Fruit fly (Drosophila melanogaster) whole organism, embryonic: ENCODE results near the gene CG15767.

Experiments used
- Awh ChIP-seq: fragments of 200-800 bp; sonication (Bioruptor generic); IDR thresholded peaks from 2 replicates; pipeline ENCODE4, ENCODE4 v1.3.6; 2022; ENCODE audit warnings: missing biosample characterization, missing genetic modification characterization
- Blimp-1 ChIP-seq: fragments of 200-800 bp; sonication (Bioruptor generic); optimal IDR thresholded peaks from 3 replicates; lab custom pipeline; 2018; ENCODE audit warnings: missing biosample characterization, missing genetic modification characterization, mild to moderate bottlenecking, moderate library complexity, missing genetic modification reagents
- CG10979 ChIP-seq: fragments of 200-800 bp; sonication (Bioruptor generic); optimal IDR thresholded peaks from 2 replicates; lab custom pipeline; 2018; ENCODE audit warnings: missing biosample characterization, mild to moderate bottlenecking, missing genetic modification characterization, moderate library complexity
- CG11695 ChIP-seq: fragments of 200-800 bp; sonication (Bioruptor generic); IDR thresholded peaks from 3 replicates; pipeline ENCODE4 v1.3.6; 2022; ENCODE audit warnings: missing biosample characterization, missing genetic modification characterization
- CG12155 ChIP-seq: fragments of 200-800 bp; sonication (Bioruptor generic); optimal IDR thresholded peaks from 3 replicates; lab custom pipeline; 2016; ENCODE audit warnings: missing biosample characterization, missing genetic modification characterization
- CG13775 ChIP-seq: fragments of 200-800 bp; sonication (Bioruptor generic); optimal IDR thresholded peaks from 3 replicates; lab custom pipeline; 2017; ENCODE audit warnings: missing biosample characterization, mild to moderate bottlenecking, missing genetic modification characterization
- CG15479 ChIP-seq: fragments of 200-800 bp; sonication (Bioruptor generic); optimal IDR thresholded peaks from 3 replicates; lab custom pipeline; 2019; ENCODE audit warnings: missing biosample characterization, mild to moderate bottlenecking, missing genetic modification characterization, moderate library complexity
- CG16863 ChIP-seq: fragments of 200-800 bp; sonication (Bioruptor generic); optimal IDR thresholded peaks from 3 replicates; lab custom pipeline; 2016; ENCODE audit warnings: missing biosample characterization, missing genetic modification characterization
- CG18599 ChIP-seq: fragments of 200-800 bp; sonication (Bioruptor generic); optimal IDR thresholded peaks from 3 replicates; lab custom pipeline; 2017; ENCODE audit warnings: missing biosample characterization, missing genetic modification characterization, mild to moderate bottlenecking, moderate library complexity, missing genetic modification reagents
- CG3995 ChIP-seq: fragments of 200-800 bp; sonication (Bioruptor generic); optimal IDR thresholded peaks from 3 replicates; lab custom pipeline; 2016; ENCODE audit warnings: missing biosample characterization, missing genetic modification characterization
- CG6689 ChIP-seq: fragments of 200-800 bp; sonication (Bioruptor generic); IDR thresholded peaks from 2 replicates; pipeline ENCODE4 v1.3.6; 2022; ENCODE audit warnings: missing biosample characterization, missing genetic modification characterization
- CG9215 ChIP-seq: fragments of 200-800 bp; sonication (Bioruptor generic); IDR thresholded peaks from 2 replicates; pipeline ENCODE4 v1.3.6; 2022; ENCODE audit warnings: missing biosample characterization, missing genetic modification characterization
- CHES-1-like ChIP-seq: fragments of 200-800 bp; sonication (Bioruptor generic); optimal IDR thresholded peaks from 2 replicates; lab custom pipeline; 2016; ENCODE audit warnings: missing biosample characterization, missing genetic modification characterization
- CrebB ChIP-seq: fragments of 200-800 bp; sonication (Bioruptor generic); optimal IDR thresholded peaks from 3 replicates; lab custom pipeline; 2018; ENCODE audit warnings: missing biosample characterization, mild to moderate bottlenecking, missing genetic modification characterization
- D ChIP-seq, 2 experiments: fragments of 200-800 bp in 1 of 2; fragments of >200 bp in 1 of 2; sonication (Bioruptor generic) in 1 of 2; optimal IDR thresholded peaks; 2 replicates in 1 of 2; 3 replicates in 1 of 2; lab custom pipeline; 2017; ENCODE audit warnings: mild to moderate bottlenecking in 1 of 2, missing biosample characterization in 1 of 2, missing genetic modification characterization in 1 of 2, missing genetic modification reagents in 1 of 2
- D19B ChIP-seq: fragments of 200-800 bp; sonication (Bioruptor generic); optimal IDR thresholded peaks from 2 replicates; lab custom pipeline; 2017; ENCODE audit warnings: missing biosample characterization, mild to moderate bottlenecking, missing genetic modification characterization
- Deaf1 ChIP-seq: fragments of 200-800 bp; optimal IDR thresholded peaks from 3 replicates; lab custom pipeline; 2019; ENCODE audit warnings: missing biosample characterization, mild to moderate bottlenecking, missing genetic modification characterization, moderate library complexity
- Drgx ChIP-seq: fragments of 200-800 bp; sonication (Bioruptor generic); IDR thresholded peaks from 2 replicates; pipeline ENCODE4 v1.3.6; 2022; ENCODE audit warnings: missing biosample characterization, missing genetic modification characterization
- Ets65A ChIP-seq: fragments of 200-800 bp; sonication (Bioruptor generic); peaks from one replicate; lab custom pipeline; 2016; ENCODE audit warnings: missing biosample characterization, missing genetic modification characterization
- Hr39 ChIP-seq: fragments of >200 bp; optimal IDR thresholded peaks from 2 replicates; lab custom pipeline; 2017
- Lpt ChIP-seq: fragments of >200 bp; optimal IDR thresholded peaks from 2 replicates; lab custom pipeline; 2018; ENCODE audit warnings: missing biosample characterization, missing genetic modification characterization
- NC2β ChIP-seq: fragments of 200-800 bp; sonication (Bioruptor generic); optimal IDR thresholded peaks from 2 replicates; lab custom pipeline; 2016; ENCODE audit warnings: missing biosample characterization, missing genetic modification characterization
- NFAT ChIP-seq: fragments of 200-800 bp; sonication (Bioruptor generic); IDR thresholded peaks from 2 replicates; pipeline ENCODE4 v1.3.6; 2022; ENCODE audit warnings: missing biosample characterization, missing genetic modification characterization
- Pdp1 ChIP-seq, 2 experiments: fragments of 200-800 bp; sonication (Bioruptor generic); optimal IDR thresholded peaks; 3 replicates each; lab custom pipeline; 2016; ENCODE audit warnings: missing biosample characterization in 2 of 2, missing genetic modification characterization in 2 of 2, mild to moderate bottlenecking in 1 of 2, moderate library complexity in 1 of 2
- Ptx1 ChIP-seq: fragments of 200-800 bp; sonication (Bioruptor generic); IDR thresholded peaks from 2 replicates; pipeline ENCODE4 v1.3.6; 2022; ENCODE audit warnings: missing biosample characterization, missing genetic modification characterization
- Scr ChIP-seq: fragments of 200-800 bp; sonication (Bioruptor generic); IDR thresholded peaks from 2 replicates; pipeline ENCODE4 v1.3.6; 2022; ENCODE audit warnings: missing biosample characterization, missing genetic modification characterization; ENCODE audit not compliant: partially characterized antibody
- Sry-δ ChIP-seq: fragments of 200-800 bp; sonication (Bioruptor generic); optimal IDR thresholded peaks from 2 replicates; lab custom pipeline; 2016; ENCODE audit warnings: missing biosample characterization, missing genetic modification characterization
- Trl ChIP-seq, 3 experiments: fragments of >200 bp in 2 of 3; fragments of 200-800 bp in 1 of 3; sonication (Bioruptor generic) in 1 of 3; optimal IDR thresholded peaks; 2 replicates in 1 of 3; 3 replicates in 2 of 3; lab custom pipeline; 2016 to 2017; ENCODE audit warnings: missing biosample characterization in 1 of 3, missing genetic modification characterization in 1 of 3
- YL-1 ChIP-seq: fragments of 200-800 bp; sonication (Bioruptor generic); optimal IDR thresholded peaks from 3 replicates; lab custom pipeline; 2017; ENCODE audit warnings: missing biosample characterization, mild to moderate bottlenecking, missing genetic modification characterization
- az2 ChIP-seq: fragments of 200-800 bp; sonication (Bioruptor generic); optimal IDR thresholded peaks from 3 replicates; lab custom pipeline; 2016; ENCODE audit warnings: missing biosample characterization, missing genetic modification characterization
- br ChIP-seq: fragments of >200 bp; optimal IDR thresholded peaks from 2 replicates; lab custom pipeline; 2017
- bsh ChIP-seq, 2 experiments: fragments of 200-800 bp; sonication (Bioruptor generic); optimal IDR thresholded peaks; 2 replicates each; lab custom pipeline; 2017 to 2018; ENCODE audit warnings: mild to moderate bottlenecking in 2 of 2, missing biosample characterization in 2 of 2, missing genetic modification characterization in 2 of 2, moderate library complexity in 1 of 2
- croc ChIP-seq: fragments of 200-800 bp; sonication (Bioruptor generic); conservative IDR thresholded peaks from 3 replicates; pipeline ENCODE4 v1.3.6; 2022; ENCODE audit warnings: missing biosample characterization, missing genetic modification characterization
- fru ChIP-seq: fragments of >200 bp; optimal IDR thresholded peaks from 2 replicates; lab custom pipeline; 2017
- grau ChIP-seq: fragments of 200-800 bp; optimal IDR thresholded peaks from 3 replicates; lab custom pipeline; 2019; ENCODE audit warnings: missing biosample characterization, mild to moderate bottlenecking, missing genetic modification characterization, moderate library complexity
- hth ChIP-seq: fragments of >200 bp; optimal IDR thresholded peaks from 2 replicates; lab custom pipeline; 2017; ENCODE audit warnings: inconsistent platforms
- ken ChIP-seq: fragments of 200-800 bp; sonication (Bioruptor generic); IDR thresholded peaks from 3 replicates; pipeline ENCODE4 v1.3.6; 2022; ENCODE audit warnings: missing biosample characterization, missing genetic modification characterization
- lab ChIP-seq: fragments of 200-800 bp; sonication (Bioruptor generic); optimal IDR thresholded peaks from 3 replicates; lab custom pipeline; 2017; ENCODE audit warnings: missing biosample characterization, missing genetic modification characterization, mild to moderate bottlenecking, moderate library complexity, missing genetic modification reagents
- lmd ChIP-seq: fragments of 200-800 bp; sonication (Bioruptor generic); IDR thresholded peaks from 2 replicates; pipeline ENCODE4 v1.3.6; 2022; ENCODE audit warnings: missing biosample characterization, missing genetic modification characterization
- maf-S ChIP-seq: fragments of 200-800 bp; sonication (Bioruptor generic); optimal IDR thresholded peaks from 2 replicates; lab custom pipeline; 2016; ENCODE audit warnings: missing biosample characterization, missing genetic modification characterization
- pnt ChIP-seq: fragments of 200-800 bp; sonication (Bioruptor generic); optimal IDR thresholded peaks from 3 replicates; lab custom pipeline; 2016; ENCODE audit warnings: missing biosample characterization, missing genetic modification characterization
- pros ChIP-seq: fragments of 200-800 bp; sonication (Bioruptor generic); optimal IDR thresholded peaks from 3 replicates; lab custom pipeline; 2019; ENCODE audit warnings: missing biosample characterization, mild to moderate bottlenecking, missing genetic modification characterization, moderate library complexity
- psq ChIP-seq: fragments of 200-800 bp; sonication (Bioruptor generic); optimal IDR thresholded peaks from 2 replicates; lab custom pipeline; 2017; ENCODE audit warnings: missing biosample characterization, missing genetic modification characterization
- sens-2 ChIP-seq: fragments of 200-800 bp; sonication (Bioruptor generic); IDR thresholded peaks from 2 replicates; pipeline ENCODE4 v1.3.6; 2022; ENCODE audit warnings: missing biosample characterization, missing genetic modification characterization
- sima ChIP-seq: fragments of 200-800 bp; sonication (Bioruptor generic); optimal IDR thresholded peaks from 2 replicates; lab custom pipeline; 2016; ENCODE audit warnings: missing biosample characterization, missing genetic modification characterization
- slou ChIP-seq: fragments of 200-800 bp; sonication (Bioruptor generic); optimal IDR thresholded peaks from 3 replicates; lab custom pipeline; 2016; ENCODE audit warnings: missing biosample characterization, missing genetic modification characterization
- so ChIP-seq: fragments of 200-800 bp; sonication (Bioruptor generic); IDR thresholded peaks from 3 replicates; pipeline ENCODE4 v1.3.6; 2022; ENCODE audit warnings: missing biosample characterization, missing genetic modification characterization
- tgo ChIP-seq: fragments of 200-800 bp; sonication (Bioruptor generic); IDR thresholded peaks from 3 replicates; pipeline ENCODE4 v1.3.6; 2022; ENCODE audit warnings: missing biosample characterization, missing genetic modification characterization
- unpg ChIP-seq: fragments of 200-800 bp; sonication (Bioruptor generic); optimal IDR thresholded peaks from 3 replicates; lab custom pipeline; 2018; ENCODE audit warnings: missing biosample characterization, mild to moderate bottlenecking, missing genetic modification characterization, moderate library complexity
- zen ChIP-seq: fragments of 200-800 bp; sonication (Bioruptor generic); optimal IDR thresholded peaks from 3 replicates; lab custom pipeline; 2018; ENCODE audit warnings: missing biosample characterization, mild to moderate bottlenecking, missing genetic modification characterization, moderate library complexity

CG15767 gene

dm6 chrX:5783260-5784040 lies 5.8 kb upstream of the CG15767 start (continued):
- TF ChIP-seq D (optimal IDR thresholded peaks at IDR 0.05; lab: Kevin White, UChicago) (no peak), D (GFP tag; optimal IDR thresholded peaks at IDR 0.05; lab: Kevin White, UChicago) (peak; percentile 42), br (lab: Kevin White, UChicago) (no peak), D19B (GFP tag; lab: Kevin White, UChicago) (no peak), CHES-1-like (GFP tag; lab: Kevin White, UChicago) (no peak), Sry-δ (GFP tag; lab: Kevin White, UChicago) (no peak), croc (GFP tag; lab: Robert Waterston, UW) (peak; percentile 39; the same call in 1 of the 3 replicates), CG3995 (GFP tag; lab: Kevin White, UChicago) (no peak), CG6689 (GFP tag; lab: Robert Waterston, UW) (peak; percentile 68), CG15479 (GFP tag; lab: Kevin White, UChicago) (no peak), CG16863 (GFP tag; lab: Kevin White, UChicago) (peak; percentile 4), CG10979 (tag; lab: Kevin White, UChicago) (peak; percentile 63), Ptx1 (peak; percentile 49), psq (GFP tag; lab: Kevin White, UChicago) (no peak), lmd (GFP tag; lab: Robert Waterston, UW) (peak; percentile 37; the same call in 1 of the 2 replicates), sima (GFP tag; lab: Kevin White, UChicago) (no peak), NC2β (no peak), lab (GFP tag; lab: Kevin White, UChicago) (peak; percentile 34), Hr39 (lab: Kevin White, UChicago) (no peak), Scr (GFP tag; lab: Robert Waterston, UW) (no peak), pnt (GFP tag; lab: Kevin White, UChicago) (peak; percentile 22), az2 (peak; percentile 47), pros (GFP tag; lab: Kevin White, UChicago) (no peak), ken (GFP tag; lab: Robert Waterston, UW) (peak; percentile 64; the same call in 2 of the 3 replicates), Lpt (GFP tag; lab: Kevin White, UChicago) (no peak), YL-1 (GFP tag; lab: Kevin White, UChicago) (no peak), bsh (GFP tag; optimal IDR thresholded peaks at IDR 0.05; lab: Kevin White, UChicago) (peak in 1 of 2 experiments; percentile 58), CrebB (tag; lab: Kevin White, UChicago) (no peak), CG11695 (GFP tag; lab: Robert Waterston, UW) (peak; percentile 15; the same call in 1 of the 3 replicates), Blimp-1 (GFP tag; lab: Kevin White, UChicago) (peak; percentile 84), so (GFP tag; lab: Robert Waterston, UW) (peak; percentile 47; the same call in 1 of the 3 replicates), hth (lab: Kevin White, UChicago) (no peak), grau (peak; percentile 38), CG12155 (GFP tag; lab: Kevin White, UChicago) (no peak), sens-2 (GFP tag; lab: Robert Waterston, UW) (peak; percentile 54; the same call in 1 of the 2 replicates), zen (tag; lab: Kevin White, UChicago) (no peak), Ets65A (no peak), Awh (GFP tag; lab: Robert Waterston, UW) (no peak), maf-S (GFP tag; lab: Kevin White, UChicago) (no peak), CG18599 (GFP tag; lab: Kevin White, UChicago) (peak; percentile 15), NFAT (GFP tag; lab: Robert Waterston, UW) (no peak), CG13775 (GFP tag; lab: Kevin White, UChicago) (no peak), unpg (GFP tag; lab: Kevin White, UChicago) (peak; percentile 61), slou (GFP tag; lab: Kevin White, UChicago) (no peak), Drgx (GFP tag; lab: Robert Waterston, UW) (peak; percentile 75), Deaf1 (tag; lab: Kevin White, UChicago) (no peak), tgo (GFP tag; lab: Robert Waterston, UW) (peak; percentile 35; the same call in 1 of the 3 replicates), CG9215 (no peak), fru (lab: Kevin White, UChicago) (no peak), Trl (optimal IDR thresholded peaks at IDR 0.05; lab: Kevin White, UChicago) (no peak), Trl (GFP tag; optimal IDR thresholded peaks at IDR 0.05; lab: Kevin White, UChicago) (no peak), Pdp1 (GFP tag; optimal IDR thresholded peaks at IDR 0.05; lab: Kevin White, UChicago) (peak in 1 of 2 experiments; percentile 17)
